Fruit fly (Drosophila melanogaster): ENCODE measurements around the gene CG8159.

DNA sequence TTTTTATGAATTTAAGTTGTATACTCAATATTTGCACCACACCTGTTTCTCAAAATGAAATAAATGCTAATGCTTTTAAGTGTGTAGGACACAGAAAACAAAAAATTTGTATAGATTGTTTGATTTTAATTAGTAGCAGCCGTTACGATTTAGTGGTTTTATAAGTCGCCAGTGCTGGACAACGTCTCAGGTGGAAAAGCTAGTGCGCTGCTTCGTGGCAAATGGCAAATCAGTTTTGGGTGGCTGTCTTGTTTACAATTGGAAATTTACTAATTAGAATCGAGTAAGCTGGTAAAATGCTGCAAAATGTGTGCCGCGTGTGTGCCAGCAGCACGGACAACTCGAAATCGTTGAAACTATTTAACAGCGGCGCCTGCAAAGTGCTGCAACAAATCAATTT lies at the start of gene CG8159:
- TF ChIP-seq CG9705 (GFP tag; optimal IDR thresholded peaks at IDR 0.05) (no peak), lola (GFP tag; optimal IDR thresholded peaks at IDR 0.05) (no peak), GATAd (GFP tag; optimal IDR thresholded peaks at IDR 0.05) (no peak), pan (optimal IDR thresholded peaks at IDR 0.05) (no peak), Myc (optimal IDR thresholded peaks at IDR 0.05) (no peak), usp (GFP tag; optimal IDR thresholded peaks at IDR 0.05) (no peak)
